Worm (Caenorhabditis elegans): ENCODE data around the gene srx-90.

DNA sequence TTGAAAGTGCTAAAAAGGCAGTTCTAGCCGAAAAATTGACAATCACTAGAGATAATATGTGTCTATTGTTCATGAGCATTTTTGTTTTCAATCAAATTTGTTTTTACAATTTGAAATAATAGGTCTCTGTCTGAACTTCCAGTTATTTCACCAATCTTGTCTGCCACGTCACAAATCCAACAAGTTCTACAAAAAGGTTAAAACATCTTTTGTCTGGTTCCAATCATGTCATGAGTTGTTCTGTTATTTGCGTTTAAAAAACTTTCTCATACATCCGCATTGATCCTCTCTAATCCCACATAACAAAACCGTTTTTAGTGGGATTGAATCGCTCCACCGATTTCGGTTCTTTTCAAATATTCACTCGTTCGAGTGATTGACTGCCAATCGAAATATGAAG lies 19.9 kb downstream of the srx-90 start, which contains the start of gene F35B12.9:
- TF ChIP-seq lin-13 (tag; optimal IDR thresholded peaks at IDR 0.05) (no peak), pha-4 (tag; optimal IDR thresholded peaks at IDR 0.05) (no peak), nhr-237 (tag; optimal IDR thresholded peaks at IDR 0.05) (no peak), snpc-4 (tag; optimal IDR thresholded peaks at IDR 0.05) (no peak), unc-39 (tag; optimal IDR thresholded peaks at IDR 0.05) (no peak)
